Worm (Caenorhabditis elegans) whole organism, L1 larva: ENCODE measurements around the gene Y66D12A.3.
A peak's percentile ranks its signal among the peaks of the same experiment; 100 is the strongest.

ENCODE experiments used
- C04F5.9 ChIP-seq: sonication (generic microtip); optimal IDR thresholded peaks from 2 replicates; lab custom pipeline; 2016; ENCODE audit warnings: missing genetic modification characterization, missing compliant biosample characterization
- C34B4.2 ChIP-seq: sonication (generic microtip); optimal IDR thresholded peaks from 2 replicates; lab custom pipeline; 2017; ENCODE audit warnings: mild to moderate bottlenecking, missing genetic modification characterization, missing compliant biosample characterization
- Y116A8C.19 ChIP-seq: sonication (generic microtip); optimal IDR thresholded peaks from 2 replicates; lab custom pipeline; 2016; ENCODE audit warnings: missing compliant biosample characterization, missing genetic modification characterization, borderline replicate concordance
- ama-1 ChIP-seq: fragments of 150-350 bp; optimal IDR thresholded peaks from 2 replicates; lab custom pipeline; 2014
- ceh-8 ChIP-seq: fragments of 200-800 bp; sonication (Bioruptor generic); optimal IDR thresholded peaks from 2 replicates; lab custom pipeline; 2018; ENCODE audit warnings: mild to moderate bottlenecking, missing genetic modification characterization, moderate library complexity, missing compliant biosample characterization
- ceh-90 ChIP-seq: sonication (generic microtip); optimal IDR thresholded peaks from 2 replicates; lab custom pipeline; 2016; ENCODE audit warnings: missing genetic modification characterization, missing compliant biosample characterization
- dpl-1 ChIP-seq, 3 experiments: fragments of 150-350 bp in 2 of 3; sonication (generic microtip) in 1 of 3; optimal IDR thresholded peaks; 2 replicates each; lab custom pipeline; 2014 to 2017; ENCODE audit warnings: missing biosample characterization in 3 of 3, missing genetic modification characterization in 3 of 3, missing genetic modification reagents in 3 of 3
- efl-3 ChIP-seq: fragments of 200-800 bp; sonication (Bioruptor generic); optimal IDR thresholded peaks from 2 replicates; lab custom pipeline; 2018; ENCODE audit warnings: mild to moderate bottlenecking, missing genetic modification characterization, missing compliant biosample characterization
- egl-27 ChIP-seq, 2 experiments: fragments of 150-350 bp in 1 of 2; sonication (generic microtip); optimal IDR thresholded peaks; 3 replicates each; lab custom pipeline; 2017 to 2018; ENCODE audit warnings: missing biosample characterization in 2 of 2, missing genetic modification characterization in 2 of 2, missing genetic modification reagents in 2 of 2
- elt-2 ChIP-seq: sonication (generic microtip); optimal IDR thresholded peaks from 2 replicates; lab custom pipeline; 2016; ENCODE audit warnings: missing genetic modification characterization, mild to moderate bottlenecking, inconsistent platforms, missing compliant biosample characterization, missing genetic modification reagents
- elt-3 ChIP-seq, 6 experiments: fragments of 150-350 bp in 1 of 6; sonication (generic microtip); optimal IDR thresholded peaks; 2 replicates each; lab custom pipeline; 2017 to 2018; ENCODE audit warnings: missing biosample characterization in 6 of 6, missing genetic modification characterization in 6 of 6, inconsistent platforms in 1 of 6
- ets-5 ChIP-seq: fragments of 200-800 bp; sonication (Bioruptor generic); IDR thresholded peaks from 2 replicates; pipeline ENCODE4 v1.3.6; 2022; ENCODE audit warnings: missing genetic modification characterization, missing compliant biosample characterization
- fkh-10 ChIP-seq: sonication (generic microtip); optimal IDR thresholded peaks from 2 replicates; lab custom pipeline; 2017; ENCODE audit warnings: missing biosample characterization, missing genetic modification reagents, missing genetic modification characterization
- fkh-8 ChIP-seq: sonication (generic microtip); optimal IDR thresholded peaks from 2 replicates; lab custom pipeline; 2016; ENCODE audit warnings: mild to moderate bottlenecking, missing genetic modification characterization, missing compliant biosample characterization
- hlh-17 ChIP-seq: fragments of 200-800 bp; sonication (Bioruptor generic); optimal IDR thresholded peaks from 2 replicates; lab custom pipeline; 2018; ENCODE audit warnings: missing genetic modification characterization, mild to moderate bottlenecking, missing compliant biosample characterization, moderate library complexity, borderline replicate concordance
- hpl-2 ChIP-seq: fragments of 150-350 bp; optimal IDR thresholded peaks from 2 replicates; lab custom pipeline; 2014; ENCODE audit warnings: missing biosample characterization, missing genetic modification reagents, missing genetic modification characterization
- isw-1 ChIP-seq: fragments of 200-800 bp; sonication (Bioruptor generic); IDR thresholded peaks from 2 replicates; pipeline ENCODE4 v1.3.6; 2022; ENCODE audit warnings: missing genetic modification characterization, missing compliant biosample characterization
- lin-15B ChIP-seq: fragments of 150-350 bp; sonication (generic microtip); optimal IDR thresholded peaks from 3 replicates; lab custom pipeline; 2014; ENCODE audit warnings: missing biosample characterization, missing genetic modification characterization
- lin-35 ChIP-seq, 2 experiments: fragments of 150-350 bp; optimal IDR thresholded peaks; 2 replicates each; lab custom pipeline; 2014; ENCODE audit warnings: missing biosample characterization in 2 of 2, missing genetic modification characterization in 2 of 2, missing genetic modification reagents in 2 of 2
- lin-39 ChIP-seq: fragments of 150-350 bp; optimal IDR thresholded peaks from 2 replicates; lab custom pipeline; 2014; ENCODE audit warnings: missing biosample characterization, missing genetic modification reagents, missing genetic modification characterization
- mab-9 ChIP-seq: fragments of 200-800 bp; sonication (Bioruptor generic); IDR thresholded peaks from 2 replicates; pipeline ENCODE4 v1.3.6; 2022; ENCODE audit warnings: missing genetic modification reagents, missing genetic modification characterization, missing compliant biosample characterization
- mep-1 ChIP-seq: fragments of 150-350 bp; optimal IDR thresholded peaks from 2 replicates; lab custom pipeline; 2014; ENCODE audit warnings: missing biosample characterization, missing genetic modification characterization
- nhr-20 ChIP-seq: sonication (generic microtip); optimal IDR thresholded peaks from 2 replicates; lab custom pipeline; 2016; ENCODE audit warnings: mild to moderate bottlenecking, missing genetic modification characterization, missing compliant biosample characterization
- nhr-47 ChIP-seq: sonication (generic microtip); optimal IDR thresholded peaks from 2 replicates; lab custom pipeline; 2016; ENCODE audit warnings: mild to moderate bottlenecking, missing genetic modification characterization, moderate library complexity, missing compliant biosample characterization
- nhr-71 ChIP-seq: sonication (generic microtip); optimal IDR thresholded peaks from 2 replicates; lab custom pipeline; 2016; ENCODE audit warnings: mild to moderate bottlenecking, missing genetic modification characterization, moderate library complexity, missing compliant biosample characterization
- nhr-76 ChIP-seq: sonication (generic microtip); optimal IDR thresholded peaks from 2 replicates; lab custom pipeline; 2017; ENCODE audit warnings: missing biosample characterization, missing genetic modification characterization
- nhr-77 ChIP-seq: fragments of 150-350 bp; optimal IDR thresholded peaks from 2 replicates; lab custom pipeline; 2014; ENCODE audit warnings: missing biosample characterization, missing genetic modification characterization
- nhr-85 ChIP-seq: sonication (generic microtip); peaks from one replicate; lab custom pipeline; 2016; ENCODE audit warnings: missing genetic modification characterization, inconsistent platforms, missing compliant biosample characterization
- nhr-90 ChIP-seq: sonication (generic microtip); optimal IDR thresholded peaks from 2 replicates; lab custom pipeline; 2016; ENCODE audit warnings: mild to moderate bottlenecking, missing genetic modification characterization, missing compliant biosample characterization; ENCODE audit not compliant: poor library complexity
- pax-3 ChIP-seq: fragments of 200-800 bp; sonication (Bioruptor generic); optimal IDR thresholded peaks from 2 replicates; lab custom pipeline; 2018; ENCODE audit warnings: mild to moderate bottlenecking, missing genetic modification characterization, moderate library complexity, missing compliant biosample characterization
- pqm-1 ChIP-seq: sonication (generic microtip); optimal IDR thresholded peaks from 3 replicates; lab custom pipeline; 2017; ENCODE audit warnings: missing biosample characterization, missing genetic modification characterization
- rnt-1 ChIP-seq: sonication (generic microtip); optimal IDR thresholded peaks from 2 replicates; lab custom pipeline; 2016; ENCODE audit warnings: mild to moderate bottlenecking, missing genetic modification characterization, moderate library complexity, missing compliant biosample characterization
- sox-4 ChIP-seq: sonication (generic microtip); optimal IDR thresholded peaks from 2 replicates; lab custom pipeline; 2016; ENCODE audit warnings: missing genetic modification characterization, missing compliant biosample characterization
- sptf-1 ChIP-seq: fragments of 150-350 bp; optimal IDR thresholded peaks from 2 replicates; lab custom pipeline; 2014; ENCODE audit warnings: missing biosample characterization, missing genetic modification characterization
- tlp-1 ChIP-seq: fragments of 150-350 bp; optimal IDR thresholded peaks from 2 replicates; lab custom pipeline; 2014; ENCODE audit warnings: missing biosample characterization, missing genetic modification characterization
- unc-130 ChIP-seq: fragments of 150-350 bp; optimal IDR thresholded peaks from 2 replicates; lab custom pipeline; 2017; ENCODE audit warnings: missing biosample characterization, missing genetic modification characterization, inconsistent platforms
- xbp-1 ChIP-seq: sonication (generic microtip); optimal IDR thresholded peaks from 2 replicates; lab custom pipeline; 2016; ENCODE audit warnings: missing genetic modification characterization, missing compliant biosample characterization
- zag-1 ChIP-seq: fragments of 150-350 bp; optimal IDR thresholded peaks from 2 replicates; lab custom pipeline; 2014; ENCODE audit warnings: missing biosample characterization, missing genetic modification characterization

Gene Y66D12A.3

DNA sequence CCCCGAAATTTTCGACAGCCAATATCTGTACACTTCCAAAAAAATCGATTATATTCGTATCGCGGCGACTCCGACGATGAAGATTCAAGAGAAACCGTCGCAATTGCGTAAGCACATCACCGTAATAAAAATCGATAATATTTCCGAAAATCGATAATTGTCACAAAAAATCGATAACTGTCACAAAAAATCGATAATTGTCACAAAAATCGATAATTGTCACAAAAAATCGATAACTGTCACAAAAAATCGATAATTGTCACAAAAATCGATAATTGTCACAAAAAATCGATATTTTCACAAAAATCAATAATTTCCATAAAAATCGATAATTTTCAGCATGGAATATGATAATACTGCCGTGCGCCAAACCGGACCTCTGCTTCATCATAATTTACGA lies 25.3 kb downstream of the Y66D12A.3 start:
- peak; percentile 14 for TF ChIP-seq nhr-85 (tag; lab: Kevin White, UChicago)

DNA sequence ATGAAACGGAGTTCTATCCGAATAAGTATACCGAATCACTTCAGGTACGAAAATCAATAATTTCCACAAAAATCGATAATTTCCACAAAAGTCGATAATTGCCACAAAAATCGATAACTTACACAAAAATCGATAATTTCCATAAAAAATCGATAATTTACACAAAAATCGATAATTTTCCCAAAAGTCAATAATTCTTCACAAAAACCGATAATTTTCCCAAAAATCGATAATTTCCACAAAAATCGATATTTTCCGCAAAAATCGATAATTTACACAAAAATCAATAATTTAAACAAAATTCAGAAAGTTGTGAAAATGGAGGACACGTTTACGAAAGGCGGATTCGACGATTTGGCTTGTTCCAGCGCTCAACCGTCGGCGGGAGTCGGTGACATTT lies 25.9 kb downstream of the Y66D12A.3 start:
- TF ChIP-seq fkh-8 (tag; lab: Kevin White, UChicago) (no peak), unc-130 (tag; lab: Kevin White, UChicago) (no peak), fkh-10 (GFP tag; lab: Kevin White, UChicago) (no peak), isw-1 (GFP tag; lab: Robert Waterston, UW) (no peak), tlp-1 (tag; lab: Kevin White, UChicago) (no peak), sptf-1 (tag; lab: Kevin White, UChicago) (no peak), rnt-1 (no peak), lin-15B (tag; lab: Kevin White, UChicago) (no peak), ceh-90 (tag; lab: Kevin White, UChicago) (no peak), mep-1 (tag; lab: Kevin White, UChicago) (no peak), efl-3 (no peak)
- TF ChIP-seq, all 84 proteins: peak for 0

ce11 chrIII:11615802-11616201 lies 26.8 kb downstream of the Y66D12A.3 start:
- TF ChIP-seq egl-27 (tag; optimal IDR thresholded peaks at IDR 0.05; lab: Kevin White, UChicago), result no peak
- no peak for TF ChIP-seq nhr-77 (tag; lab: Kevin White, UChicago)
- TF ChIP-seq dpl-1 (GFP tag; optimal IDR thresholded peaks at IDR 0.05; lab: Kevin White, UChicago), result no peak
- no peak for TF ChIP-seq mab-9 (GFP tag; lab: Robert Waterston, UW)
- TF ChIP-seq lin-39 (tag; lab: Kevin White, UChicago), result no peak
- TF ChIP-seq nhr-47 (tag; lab: Kevin White, UChicago), result no peak
- no peak for TF ChIP-seq elt-3 (tag; optimal IDR thresholded peaks at IDR 0.05; lab: Kevin White, UChicago)
- TF ChIP-seq sox-4 (tag; lab: Kevin White, UChicago), result no peak
- no peak for TF ChIP-seq lin-35 (GFP tag; optimal IDR thresholded peaks at IDR 0.05; lab: Kevin White, UChicago)
- no peak for TF ChIP-seq elt-2 (tag; lab: Kevin White, UChicago)
- no peak for TF ChIP-seq ceh-8
- TF ChIP-seq efl-3, result no peak
- no peak for TF ChIP-seq pax-3
- TF ChIP-seq hlh-17 (GFP tag; lab: Kevin White, UChicago), result no peak
- TF ChIP-seq fkh-10 (GFP tag; lab: Kevin White, UChicago), result no peak
- TF ChIP-seq xbp-1, result no peak
- no peak for TF ChIP-seq C04F5.9 (tag; lab: Kevin White, UChicago)
- no peak for TF ChIP-seq zag-1 (tag; lab: Kevin White, UChicago)
- TF ChIP-seq sptf-1 (tag; lab: Kevin White, UChicago), result no peak

ce11 chrIII:11616446-11616845 lies 27.4 kb downstream of the Y66D12A.3 start, which contains the start of gene ceh-91:
TSS of gene ceh-91 (plus strand) at chrIII:11616746.
- TF ChIP-seq nhr-76 (tag; lab: Kevin White, UChicago) (no peak), nhr-20 (tag; lab: Kevin White, UChicago) (no peak), nhr-71 (no peak), C34B4.2 (no peak), rnt-1 (no peak), nhr-47 (tag; lab: Kevin White, UChicago) (no peak), pqm-1 (tag; lab: Kevin White, UChicago) (no peak), ceh-8 (no peak), egl-27 (tag; optimal IDR thresholded peaks at IDR 0.05; lab: Kevin White, UChicago) (no peak), hpl-2 (GFP tag; lab: Kevin White, UChicago) (no peak), nhr-90 (no peak), ets-5 (GFP tag; lab: Robert Waterston, UW) (no peak), Y116A8C.19 (tag; lab: Kevin White, UChicago) (no peak), ama-1 (lab: Kevin White, UChicago) (no peak)
